Worm (Caenorhabditis elegans): Measurements from ENCODE around the gene bra-2.

bra-2 gene

DNA sequence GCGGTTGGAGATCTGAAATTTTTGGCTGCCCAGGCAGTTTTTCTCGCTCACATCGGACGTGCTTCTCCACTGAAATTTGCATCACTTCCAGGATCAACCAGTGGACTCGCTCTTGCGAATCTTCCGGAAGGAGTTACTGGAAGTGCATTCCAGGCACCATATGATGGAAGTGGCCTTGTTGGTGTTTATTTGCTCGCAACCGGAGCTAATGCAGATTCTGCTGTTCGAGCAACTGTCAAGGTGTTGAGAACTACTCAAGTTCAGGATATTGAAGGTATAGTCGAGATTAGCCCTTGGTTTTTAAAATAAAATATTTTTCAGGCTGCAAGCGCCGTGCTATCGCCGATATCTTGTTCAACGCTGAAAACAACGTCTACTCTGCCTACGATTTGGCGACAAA is 30.2 kb upstream of the bra-2 start:
- TF ChIP-seq F57C9.4 (tag; optimal IDR thresholded peaks at IDR 0.05) (no peak), nfyb-1 (GFP tag; IDR thresholded peaks at IDR 0.05) (peak; percentile 54; the same call in 1 of the 2 replicates), F57A8.1 (GFP tag; optimal IDR thresholded peaks at IDR 0.05) (no peak), ekl-4 (GFP tag; IDR thresholded peaks at IDR 0.05) (peak; percentile 46; the same call in 1 of the 2 replicates), lsy-27 (tag; optimal IDR thresholded peaks at IDR 0.05; ENCODE audit: borderline replicate concordance, insufficient read depth) (no peak), B0336.3 (GFP tag; IDR thresholded peaks at IDR 0.05) (no peak; the same call in 1 of the 2 replicates), attf-6 (GFP tag; IDR thresholded peaks at IDR 0.05) (0 out of 2 replicates have a peak, but pooled peaks have one; percentile 49), nhr-80 (tag; optimal IDR thresholded peaks at IDR 0.05) (no peak), sptf-2 (GFP tag; optimal IDR thresholded peaks at IDR 0.05) (no peak), rcor-1 (GFP tag; IDR thresholded peaks at IDR 0.05) (no peak), F37B4.10 (GFP tag; IDR thresholded peaks at IDR 0.05) (no peak), unc-62 (GFP tag; optimal IDR thresholded peaks at IDR 0.05) (no peak), unc-130 (GFP tag; optimal IDR thresholded peaks at IDR 0.05) (no peak), Y56A3A.18 (GFP tag; IDR thresholded peaks at IDR 0.05) (no peak), nfya-2 (GFP tag; IDR thresholded peaks at IDR 0.05) (no peak), egl-18 (GFP tag; IDR thresholded peaks at IDR 0.05) (no peak), cebp-1 (GFP tag; IDR thresholded peaks at IDR 0.05) (no peak), cebp-1 (tag; optimal IDR thresholded peaks at IDR 0.05) (no peak), ztf-6 (GFP tag; IDR thresholded peaks at IDR 0.05) (no peak), mes-4 (tag; optimal IDR thresholded peaks at IDR 0.05) (no peak), madf-8 (GFP tag; conservative IDR thresholded peaks at IDR 0.05) (no peak), aptf-2 (GFP tag; conservative IDR thresholded peaks at IDR 0.05) (no peak), mel-28 (tag; optimal IDR thresholded peaks at IDR 0.05; ENCODE audit: borderline replicate concordance) (no peak), Y53G8AR.9 (GFP tag; conservative IDR thresholded peaks at IDR 0.05) (no peak), chd-7 (tag; optimal IDR thresholded peaks at IDR 0.05) (no peak), hsf-1 (GFP tag; IDR thresholded peaks at IDR 0.05) (0 out of 2 replicates have a peak, but pooled peaks have one; percentile 13), lsl-1 (GFP tag; optimal IDR thresholded peaks at IDR 0.05) (no peak), mxl-1 (tag; optimal IDR thresholded peaks at IDR 0.05) (no peak)

DNA sequence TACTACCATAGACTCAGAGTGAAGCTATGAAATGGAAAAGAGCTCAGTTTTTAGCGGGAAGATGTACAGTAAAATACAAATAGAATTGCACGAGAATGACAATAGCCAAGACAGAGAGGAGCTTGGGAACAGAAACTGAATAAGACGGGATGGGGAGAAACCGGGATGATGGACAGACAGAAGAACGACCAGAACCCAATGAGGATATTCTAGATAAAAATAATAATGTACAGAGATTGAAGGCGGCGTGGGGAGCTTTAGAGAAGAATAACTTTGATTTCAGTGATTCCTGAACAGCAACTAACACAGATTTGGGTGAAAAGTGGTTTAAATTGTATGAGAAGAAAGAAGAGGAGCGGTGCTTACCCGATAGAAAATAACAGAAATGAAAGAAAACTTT is 29.6 kb upstream of the bra-2 start:
- TF ChIP-seq madf-8 (GFP tag; conservative IDR thresholded peaks at IDR 0.05) (no peak), lsl-1 (GFP tag; optimal IDR thresholded peaks at IDR 0.05) (peak; percentile 33), snpc-3.4 (tag; optimal IDR thresholded peaks at IDR 0.05) (peak; percentile 39), ZK185.1 (tag; optimal IDR thresholded peaks at IDR 0.05; ENCODE audit: poor library complexity, severe bottlenecking) (peak; percentile 16), attf-6 (GFP tag; IDR thresholded peaks at IDR 0.05) (0 out of 2 replicates have a peak, but pooled peaks have one; percentile 9), Y53F4B.3 (GFP tag; IDR thresholded peaks at IDR 0.05) (0 out of 2 replicates have a peak, but pooled peaks have one; percentile 14), die-1 (tag; optimal IDR thresholded peaks at IDR 0.05) (peak; percentile 5), gei-17 (GFP tag; optimal IDR thresholded peaks at IDR 0.05) (no peak), lin-26 (GFP tag; IDR thresholded peaks at IDR 0.05) (peak; percentile 54), ztf-3 (GFP tag; optimal IDR thresholded peaks at IDR 0.05) (no peak), hlh-12 (tag; optimal IDR thresholded peaks at IDR 0.05) (no peak), hmg-1.2 (GFP tag; IDR thresholded peaks at IDR 0.05) (no peak), ama-1 (optimal IDR thresholded peaks at IDR 0.05) (no peak), ama-1 (GFP tag; optimal IDR thresholded peaks at IDR 0.05) (peak in 1 of 2 experiments; percentile 66), lir-1 (GFP tag; conservative IDR thresholded peaks at IDR 0.05) (no peak), cebp-1 (GFP tag; IDR thresholded peaks at IDR 0.05) (no peak), cebp-1 (tag; optimal IDR thresholded peaks at IDR 0.05) (peak; percentile 19), ztf-22 (GFP tag; optimal IDR thresholded peaks at IDR 0.05) (no peak), madf-3 (GFP tag; IDR thresholded peaks at IDR 0.05) (peak; percentile 76; the same call in 1 of the 2 replicates), dox-1 (GFP tag; IDR thresholded peaks at IDR 0.05) (peak; percentile 19; the same call in 1 of the 2 replicates), B0336.3 (GFP tag; IDR thresholded peaks at IDR 0.05) (peak; percentile 70), zfh-2 (GFP tag; conservative IDR thresholded peaks at IDR 0.05) (no peak), athp-1 (tag; optimal IDR thresholded peaks at IDR 0.05) (peak; percentile 78), tbp1 (GFP tag; optimal IDR thresholded peaks at IDR 0.05) (peak; percentile 15), Y95B8A.8 (GFP tag; IDR thresholded peaks at IDR 0.05) (peak; percentile 69; the same call in 1 of the 2 replicates), F37B4.10 (GFP tag; IDR thresholded peaks at IDR 0.05) (no peak), hmg-20 (GFP tag; IDR thresholded peaks at IDR 0.05) (no peak), ceh-58 (GFP tag; IDR thresholded peaks at IDR 0.05) (0 out of 2 replicates have a peak, but pooled peaks have one; percentile 15)
